Fruit fly (Drosophila melanogaster): ENCODE results near the gene Eip75B.

DNA sequence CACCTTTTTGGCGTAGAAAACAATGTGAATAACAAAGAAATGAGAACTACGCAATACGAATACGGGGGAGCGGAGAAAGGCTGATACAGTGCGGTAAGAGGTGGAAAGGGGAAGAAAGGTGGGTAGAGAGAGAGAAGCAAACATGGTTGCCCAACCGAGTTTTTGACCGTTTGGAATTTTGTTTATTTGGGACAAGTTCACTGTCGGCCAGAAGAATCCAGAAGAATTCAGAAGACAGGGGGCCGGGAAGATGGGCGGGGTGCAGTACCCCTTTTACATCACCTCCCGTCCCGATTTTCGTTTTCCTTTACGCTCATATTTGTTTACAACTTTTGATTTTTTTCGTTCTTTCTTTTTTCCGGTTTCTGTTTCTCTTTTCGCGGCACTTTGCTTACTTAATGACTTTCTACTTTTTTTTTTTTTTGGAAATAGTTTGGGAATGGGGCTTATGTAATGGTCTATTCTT is 54.0 kb downstream of the Eip75B start:
- TF ChIP-seq CG8478 (optimal IDR thresholded peaks at IDR 0.05), result no peak
- no peak for TF ChIP-seq CTCF (optimal IDR thresholded peaks at IDR 0.05)
